Worm (Caenorhabditis elegans) whole organism, young adult: ENCODE data around the gene mdf-2.

Experiments used
- ama-1 ChIP-seq, 3 experiments: fragments of 150-350 bp in 1 of 3; sonication (generic microtip) in 2 of 3; optimal IDR thresholded peaks; 2 replicates each; lab custom pipeline; 2014 to 2018; ENCODE audit warnings: missing biosample characterization in 2 of 3, missing genetic modification characterization in 2 of 3, missing genetic modification reagents in 2 of 3
- bed-1 ChIP-seq: fragments of 200-800 bp; sonication (Bioruptor generic); IDR thresholded peaks from 2 replicates; pipeline ENCODE4 v1.3.6; 2022; ENCODE audit warnings: missing genetic modification reagents, missing genetic modification characterization, missing compliant biosample characterization

- no peak for TF ChIP-seq ama-1 (optimal IDR thresholded peaks at IDR 0.05; lab: Kevin White, UChicago)
- TF ChIP-seq ama-1 (GFP tag; optimal IDR thresholded peaks at IDR 0.05; lab: Kevin White, UChicago): no peak
- no peak for TF ChIP-seq bed-1 (GFP tag; lab: Robert Waterston, UW)
These were observed 39.4 kb upstream of the mdf-2 start for ce11 chrIV:2680281-2680680.
